Fruit fly (Drosophila melanogaster): ENCODE data around the gene sun.

Gene sun

dm6 chrX:15802880-15803650 lies 46.0 kb downstream of the sun start:
- TF ChIP-seq CG33017 (tag; optimal IDR thresholded peaks at IDR 0.05) (no peak), ovo (GFP tag; optimal IDR thresholded peaks at IDR 0.05) (no peak), toe (GFP tag; optimal IDR thresholded peaks at IDR 0.05) (no peak), pad (GFP tag; optimal IDR thresholded peaks at IDR 0.05) (peak; percentile 6), tj (GFP tag; optimal IDR thresholded peaks at IDR 0.05) (no peak), cic (GFP tag; optimal IDR thresholded peaks at IDR 0.05) (no peak), cnc (optimal IDR thresholded peaks at IDR 0.05) (no peak), Crg-1 (GFP tag; optimal IDR thresholded peaks at IDR 0.05) (no peak), bab1 (GFP tag; optimal IDR thresholded peaks at IDR 0.05) (peak; percentile 37), kay (GFP tag; ENCODE audit: borderline replicate concordance) (no peak), Clk (GFP tag; optimal IDR thresholded peaks at IDR 0.05) (no peak), Hr96 (GFP tag; optimal IDR thresholded peaks at IDR 0.05) (no peak), CG14711 (tag; optimal IDR thresholded peaks at IDR 0.05) (peak; percentile 54), Mnt (GFP tag; optimal IDR thresholded peaks at IDR 0.05) (no peak), CG11617 (GFP tag; optimal IDR thresholded peaks at IDR 0.05) (peak; percentile 34), CG1620 (GFP tag; optimal IDR thresholded peaks at IDR 0.05) (peak; percentile 22), CG7101 (tag; optimal IDR thresholded peaks at IDR 0.05) (peak; percentile 67)

dm6 chrX:15799085-15799557 lies 49.9 kb downstream of the sun start, which contains the start of the genes sordd2 and CG15602:
sordd2 (minus strand) TSS chrX:15799162.
CG15602 (plus strand) TSS chrX:15799426.
- peak; percentile 57 for TF ChIP-seq kay (GFP tag; ENCODE audit: borderline replicate concordance)
- peak; percentile 13 for TF ChIP-seq toe (GFP tag; optimal IDR thresholded peaks at IDR 0.05)

Data from whole organism, adult.